Fruit fly (Drosophila melanogaster): ENCODE data around the gene CG31601.
A peak's percentile ranks its signal among the peaks of the same experiment; 100 is the strongest.

The CG31601 gene

dm6 chr2L:22018861-22019270 is 24.8 kb downstream of the CG31601 start, which contains the start of gene tio (continued):
- TF ChIP-seq crol (GFP tag; IDR thresholded peaks at IDR 0.05) (peak; percentile 79), pfk (GFP tag; optimal IDR thresholded peaks at IDR 0.05) (peak; percentile 50), Jarid2 (GFP tag; optimal IDR thresholded peaks at IDR 0.05) (no peak), rib (GFP tag; IDR thresholded peaks at IDR 0.05) (peak; percentile 16; the same call in 1 of the 2 replicates), ac (GFP tag; optimal IDR thresholded peaks at IDR 0.05) (peak; percentile 67), Vsx1 (GFP tag; optimal IDR thresholded peaks at IDR 0.05) (no peak), bsh (GFP tag; optimal IDR thresholded peaks at IDR 0.05) (peak in 1 of 2 experiments; percentile 16), CG11456 (GFP tag; IDR thresholded peaks at IDR 0.05) (0 out of 3 replicates have a peak, but pooled peaks have one; percentile 13), hbn (GFP tag; IDR thresholded peaks at IDR 0.05; ENCODE audit: partially characterized antibody) (peak; percentile 61), CG7271 (tag; optimal IDR thresholded peaks at IDR 0.05) (no peak), Mad (GFP tag; optimal IDR thresholded peaks at IDR 0.05) (no peak), CG10321 (GFP tag; IDR thresholded peaks at IDR 0.05) (0 out of 2 replicates have a peak, but pooled peaks have one; percentile 18), sr (GFP tag; IDR thresholded peaks at IDR 0.05) (peak; percentile 43; the same call in 1 of the 3 replicates), ci (GFP tag; IDR thresholded peaks at IDR 0.05) (peak; percentile 61; the same call in 2 of the 3 replicates), gce (GFP tag; IDR thresholded peaks at IDR 0.05) (no peak), Side (GFP tag; optimal IDR thresholded peaks at IDR 0.05) (peak; percentile 51), so (GFP tag; IDR thresholded peaks at IDR 0.05) (0 out of 3 replicates have a peak, but pooled peaks have one; percentile 24), CG10979 (tag; optimal IDR thresholded peaks at IDR 0.05) (no peak), slou (GFP tag; optimal IDR thresholded peaks at IDR 0.05) (no peak), CG32767 (GFP tag; IDR thresholded peaks at IDR 0.05) (0 out of 2 replicates have a peak, but pooled peaks have one; percentile 18), CG13287 (GFP tag; IDR thresholded peaks at IDR 0.05; ENCODE audit: partially characterized antibody) (peak; percentile 66), CG3838 (GFP tag; optimal IDR thresholded peaks at IDR 0.05) (no peak), CG17328 (GFP tag; IDR thresholded peaks at IDR 0.05) (no peak), CG34224 (GFP tag; IDR thresholded peaks at IDR 0.05; ENCODE audit: partially characterized antibody) (peak; percentile 63), CG11695 (GFP tag; IDR thresholded peaks at IDR 0.05) (peak; percentile 24; the same call in 1 of the 3 replicates), CG16813 (GFP tag; IDR thresholded peaks at IDR 0.05; ENCODE audit: partially characterized antibody) (peak; percentile 18; the same call in 1 of the 3 replicates), unc-4 (GFP tag; IDR thresholded peaks at IDR 0.05; ENCODE audit: partially characterized antibody) (peak; percentile 45; the same call in 1 of the 2 replicates), abd-A (tag; optimal IDR thresholded peaks at IDR 0.05) (peak; percentile 70), stc (GFP tag; IDR thresholded peaks at IDR 0.05) (peak; percentile 14; the same call in 1 of the 2 replicates), kni (GFP tag; optimal IDR thresholded peaks at IDR 0.05) (peak; percentile 84), cg (GFP tag; optimal IDR thresholded peaks at IDR 0.05) (peak; percentile 85), Bgb (GFP tag; IDR thresholded peaks at IDR 0.05; ENCODE audit: partially characterized antibody) (no peak), Hsf (GFP tag; optimal IDR thresholded peaks at IDR 0.05) (no peak), CTCF (GFP tag; optimal IDR thresholded peaks at IDR 0.05) (no peak), ewg (GFP tag; optimal IDR thresholded peaks at IDR 0.05) (peak; percentile 84), ken (GFP tag; IDR thresholded peaks at IDR 0.05) (no peak), da (GFP tag; optimal IDR thresholded peaks at IDR 0.05) (peak; percentile 6), stwl (tag; optimal IDR thresholded peaks at IDR 0.05) (no peak), Scr (GFP tag; IDR thresholded peaks at IDR 0.05; ENCODE audit: partially characterized antibody) (peak; percentile 37; the same call in 1 of the 2 replicates), repo (GFP tag; optimal IDR thresholded peaks at IDR 0.05) (no peak), Nf-YB (GFP tag; optimal IDR thresholded peaks at IDR 0.05) (peak; percentile 80), al (GFP tag; IDR thresholded peaks at IDR 0.05) (no peak), tgo (GFP tag; IDR thresholded peaks at IDR 0.05) (no peak), ham (GFP tag; IDR thresholded peaks at IDR 0.05) (no peak), CG32772 (GFP tag; IDR thresholded peaks at IDR 0.05) (no peak), cad (GFP tag; optimal IDR thresholded peaks at IDR 0.05) (peak; percentile 67), hth (optimal IDR thresholded peaks at IDR 0.05) (peak; percentile 29), CG1832 (GFP tag; optimal IDR thresholded peaks at IDR 0.05) (peak; percentile 43), Atf3 (GFP tag; optimal IDR thresholded peaks at IDR 0.05) (no peak), CG17385 (GFP tag; optimal IDR thresholded peaks at IDR 0.05) (peak; percentile 41), corto (GFP tag; optimal IDR thresholded peaks at IDR 0.05) (no peak)
